Worm (Caenorhabditis elegans) whole organism, L4 larva: ENCODE results near the gene top-3.

Source experiments
- Y105C5A.15 ChIP-seq: fragments of 200-800 bp; sonication (Bioruptor generic); IDR thresholded peaks from 2 replicates; pipeline ENCODE4 v1.3.6; 2022; ENCODE audit warnings: missing genetic modification characterization, missing compliant biosample characterization
- Y5F2A.4 ChIP-seq: fragments of 200-800 bp; sonication (Bioruptor generic); optimal IDR thresholded peaks from 2 replicates; lab custom pipeline; 2018; ENCODE audit warnings: mild to moderate bottlenecking, missing genetic modification characterization, missing compliant biosample characterization
- Y75B8A.6 ChIP-seq: fragments of 200-800 bp; sonication (Bioruptor generic); IDR thresholded peaks from 2 replicates; pipeline ENCODE4 v1.3.6; 2022; ENCODE audit warnings: missing genetic modification reagents, missing genetic modification characterization, missing compliant biosample characterization
- aly-2 ChIP-seq: sonication (generic microtip); optimal IDR thresholded peaks from 2 replicates; lab custom pipeline; 2018; ENCODE audit warnings: missing biosample characterization, missing genetic modification characterization
- attf-4 ChIP-seq: sonication (generic microtip); optimal IDR thresholded peaks from 3 replicates; lab custom pipeline; 2017; ENCODE audit warnings: missing biosample characterization, missing genetic modification characterization
- ceh-32 ChIP-seq: sonication (generic microtip); optimal IDR thresholded peaks from 2 replicates; lab custom pipeline; 2016; ENCODE audit warnings: mild to moderate bottlenecking, missing genetic modification characterization, missing compliant biosample characterization; ENCODE audit not compliant: poor library complexity
- daf-8 ChIP-seq: fragments of 200-800 bp; sonication (Bioruptor generic); IDR thresholded peaks from 2 replicates; pipeline ENCODE4 v1.3.6; 2022; ENCODE audit warnings: missing genetic modification characterization, missing compliant biosample characterization
- dmd-8 ChIP-seq: fragments of 200-800 bp; sonication (Bioruptor generic); IDR thresholded peaks from 2 replicates; pipeline ENCODE4 v1.3.6; 2022; ENCODE audit warnings: missing genetic modification characterization, missing compliant biosample characterization
- duxl-1 ChIP-seq: sonication (generic microtip); optimal IDR thresholded peaks from 2 replicates; lab custom pipeline; 2016; ENCODE audit warnings: mild to moderate bottlenecking, missing genetic modification characterization, moderate library complexity, missing compliant biosample characterization; ENCODE audit not compliant: poor library complexity
- hlh-11 ChIP-seq: fragments of 200-800 bp; sonication (Bioruptor generic); optimal IDR thresholded peaks from 2 replicates; lab custom pipeline; 2018; ENCODE audit warnings: mild to moderate bottlenecking, missing genetic modification characterization, missing compliant biosample characterization
- hmg-1.1 ChIP-seq: fragments of 200-800 bp; sonication (Bioruptor generic); IDR thresholded peaks from 2 replicates; pipeline ENCODE4 v1.3.6; 2022; ENCODE audit warnings: missing genetic modification reagents, missing genetic modification characterization, missing compliant biosample characterization
- lin-1 ChIP-seq: fragments of 200-800 bp; sonication (Bioruptor generic); IDR thresholded peaks from 2 replicates; pipeline ENCODE4 v1.3.6; 2022; ENCODE audit warnings: missing genetic modification reagents, missing genetic modification characterization, missing compliant biosample characterization
- lin-15B ChIP-seq: fragments of 150-350 bp; sonication (generic microtip); optimal IDR thresholded peaks from 3 replicates; lab custom pipeline; 2014; ENCODE audit warnings: missing biosample characterization, missing genetic modification characterization
- madf-9 ChIP-seq: fragments of 200-800 bp; sonication (Bioruptor generic); conservative IDR thresholded peaks from 2 replicates; pipeline ENCODE4 v1.3.6; 2022; ENCODE audit warnings: missing genetic modification reagents, missing genetic modification characterization, missing compliant biosample characterization
- mep-1 ChIP-seq: fragments of 150-350 bp; sonication (generic microtip); optimal IDR thresholded peaks from 3 replicates; lab custom pipeline; 2014; ENCODE audit warnings: missing biosample characterization, missing genetic modification characterization
- nhr-25 ChIP-seq: sonication (generic microtip); optimal IDR thresholded peaks from 2 replicates; lab custom pipeline; 2017; ENCODE audit warnings: missing genetic modification characterization, mild to moderate bottlenecking, missing compliant biosample characterization, antibody characterized with exemption, moderate library complexity, borderline replicate concordance; ENCODE audit not compliant: insufficient read depth
- php-3 ChIP-seq: fragments of 200-800 bp; sonication (Bioruptor generic); IDR thresholded peaks from 2 replicates; pipeline ENCODE4 v1.3.6; 2022; ENCODE audit warnings: missing genetic modification reagents, missing genetic modification characterization, missing compliant biosample characterization
- saeg-2 ChIP-seq: fragments of 200-800 bp; sonication (Bioruptor generic); IDR thresholded peaks from 2 replicates; pipeline ENCODE4 v1.3.6; 2022; ENCODE audit warnings: missing genetic modification reagents, missing genetic modification characterization, missing compliant biosample characterization
- set-16 ChIP-seq: fragments of 200-800 bp; sonication (Bioruptor generic); IDR thresholded peaks from 2 replicates; pipeline ENCODE4 v1.3.6; 2022; ENCODE audit warnings: missing genetic modification reagents, missing genetic modification characterization, missing compliant biosample characterization
- vab-7 ChIP-seq: fragments of 200-800 bp; sonication (Bioruptor generic); IDR thresholded peaks from 2 replicates; pipeline ENCODE4 v1.3.6; 2022; ENCODE audit warnings: missing genetic modification reagents, missing genetic modification characterization, missing compliant biosample characterization
- ztf-7 ChIP-seq: fragments of 150-350 bp; optimal IDR thresholded peaks from 2 replicates; lab custom pipeline; 2014; ENCODE audit warnings: missing biosample characterization, missing genetic modification characterization

The top-3 gene

ce11 chrIII:11907177-11907576, 52.8 kb downstream of the top-3 start, which contains the start of gene sdz-33:
sdz-33 (plus strand) TSS chrIII:11907477.
- no peak for TF ChIP-seq vab-7 (GFP tag; lab: Robert Waterston, UW)

DNA sequence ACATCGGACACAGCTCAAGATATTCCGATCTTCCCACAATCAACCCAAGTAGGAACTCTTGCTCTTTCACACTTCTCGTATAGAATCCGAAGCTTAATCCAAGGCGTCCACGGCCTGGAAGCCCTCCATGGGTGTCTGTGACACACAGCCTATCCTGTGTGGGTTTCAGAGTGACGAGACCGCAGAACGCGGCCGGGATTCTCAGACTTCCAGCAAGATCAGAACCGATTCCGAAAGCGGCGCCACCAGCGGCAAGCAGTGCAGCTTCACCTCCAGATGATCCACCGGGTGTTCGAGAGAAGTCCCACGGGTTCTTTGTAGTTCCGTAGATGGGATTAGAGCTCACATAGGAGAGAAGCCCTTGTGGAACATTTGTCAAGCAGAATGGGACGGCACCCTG, 57.2 kb downstream of the top-3 start:
- TF ChIP-seq lin-15B (tag; lab: Kevin White, UChicago) (no peak), set-16 (peak; percentile 79)

DNA sequence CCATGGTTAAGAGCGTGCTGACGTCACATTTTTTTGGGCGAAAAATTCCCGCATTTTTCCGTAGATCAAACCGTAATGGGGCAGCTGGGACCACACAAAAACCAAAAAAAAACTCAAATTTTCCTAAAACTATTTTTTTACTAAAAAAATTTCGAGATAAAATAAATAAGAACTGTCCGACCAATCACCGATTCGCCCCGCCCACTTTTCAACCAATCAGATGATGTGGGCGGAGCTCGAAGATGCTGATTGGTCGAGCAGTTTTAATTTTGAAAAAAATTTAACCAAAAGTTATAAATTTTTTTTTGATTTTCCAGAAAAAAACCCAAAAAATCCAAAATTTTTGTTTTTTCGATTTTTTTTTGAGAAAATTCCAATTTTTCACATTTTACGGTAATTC, 60.0 kb downstream of the top-3 start:
- TF ChIP-seq lin-1 = no peak
- TF ChIP-seq mep-1 = no peak
- no peak for TF ChIP-seq ceh-32
- no peak for TF ChIP-seq attf-4 (tag; lab: Kevin White, UChicago)
- TF ChIP-seq hmg-1.1 (GFP tag; lab: Robert Waterston, UW) = no peak
- TF ChIP-seq ztf-7 = no peak
- TF ChIP-seq Y105C5A.15 = no peak
- TF ChIP-seq nhr-25 (tag; lab: Kevin White, UChicago) = no peak
- no peak for TF ChIP-seq aly-2 (tag; lab: Kevin White, UChicago)
- no peak for TF ChIP-seq saeg-2 (GFP tag; lab: Robert Waterston, UW)
- no peak for TF ChIP-seq daf-8 (GFP tag; lab: Robert Waterston, UW)
- TF ChIP-seq dmd-8 (GFP tag; lab: Robert Waterston, UW) = no peak
- TF ChIP-seq Y5F2A.4 (GFP tag; lab: Kevin White, UChicago) = no peak
- no peak for TF ChIP-seq hlh-11 (tag; lab: Kevin White, UChicago)
- no peak for TF ChIP-seq duxl-1 (tag; lab: Kevin White, UChicago)
- no peak for TF ChIP-seq Y75B8A.6 (GFP tag; lab: Robert Waterston, UW)
- no peak for TF ChIP-seq madf-9
- TF ChIP-seq php-3 (GFP tag; lab: Robert Waterston, UW) = no peak
